Worm (Caenorhabditis elegans): ENCODE measurements around the gene sbds-1.
A peak's percentile ranks its signal among the peaks of the same experiment; 100 is the strongest.

The sbds-1 gene

ce11 chrIII:638319-638718 is at the start of gene sbds-1:
sbds-1 (minus strand) TSS chrIII:638419.
- TF ChIP-seq sea-2 (GFP tag; IDR thresholded peaks at IDR 0.05) = no peak
- TF ChIP-seq hrde-1 (tag; optimal IDR thresholded peaks at IDR 0.05; ENCODE audit: borderline replicate concordance) = no peak
- TF ChIP-seq B0035.1 (tag; optimal IDR thresholded peaks at IDR 0.05) = no peak
- no peak for TF ChIP-seq madf-8 (GFP tag; conservative IDR thresholded peaks at IDR 0.05)
- no peak for TF ChIP-seq egrh-3 (GFP tag; IDR thresholded peaks at IDR 0.05)
- no peak for TF ChIP-seq B0019.2 (GFP tag; conservative IDR thresholded peaks at IDR 0.05)

- TF ChIP-seq snpc-4 (GFP tag; optimal IDR thresholded peaks at IDR 0.05) (no peak), snpc-4 (tag; optimal IDR thresholded peaks at IDR 0.05) (no peak), hmg-1.2 (GFP tag; IDR thresholded peaks at IDR 0.05) (no peak), ceh-79 (tag; optimal IDR thresholded peaks at IDR 0.05) (no peak), let-526 (GFP tag; IDR thresholded peaks at IDR 0.05) (no peak), mcd-1 (GFP tag; IDR thresholded peaks at IDR 0.05) (no peak), nhr-120 (GFP tag; IDR thresholded peaks at IDR 0.05) (no peak), dpl-1 (GFP tag; optimal IDR thresholded peaks at IDR 0.05) (no peak), lin-35 (GFP tag; optimal IDR thresholded peaks at IDR 0.05) (no peak), gei-17 (GFP tag; optimal IDR thresholded peaks at IDR 0.05) (no peak), K11D2.4 (GFP tag; IDR thresholded peaks at IDR 0.05) (no peak), egl-18 (GFP tag; IDR thresholded peaks at IDR 0.05) (no peak)
Measured at ce11 chrIII:683318-683717, 45.1 kb upstream of the sbds-1 start, which contains the start of gene W02B3.4. W02B3.4 (minus strand) TSS chrIII:683418.

ce11 chrIII:675822-676221 is 37.6 kb upstream of the sbds-1 start, which contains the start of gene grk-2:
grk-2 (plus strand) TSS chrIII:676122.
- no peak for TF ChIP-seq die-1 (tag; optimal IDR thresholded peaks at IDR 0.05)
- TF ChIP-seq tbx-9 (tag; optimal IDR thresholded peaks at IDR 0.05; ENCODE audit: borderline replicate concordance) = no peak
- TF ChIP-seq B0035.1 (tag; optimal IDR thresholded peaks at IDR 0.05) = no peak
- no peak for TF ChIP-seq nhr-179 (tag; optimal IDR thresholded peaks at IDR 0.05)
- no peak for TF ChIP-seq nhr-120 (GFP tag; IDR thresholded peaks at IDR 0.05)
- TF ChIP-seq akir-1 (GFP tag; optimal IDR thresholded peaks at IDR 0.05) = no peak
- TF ChIP-seq nhr-80 (tag; optimal IDR thresholded peaks at IDR 0.05) = no peak
- no peak for TF ChIP-seq let-526 (GFP tag; IDR thresholded peaks at IDR 0.05)
- TF ChIP-seq lsl-1 (GFP tag; optimal IDR thresholded peaks at IDR 0.05) = no peak
- no peak for TF ChIP-seq F57C9.4 (tag; optimal IDR thresholded peaks at IDR 0.05)
- no peak for TF ChIP-seq C06A6.2 (GFP tag; conservative IDR thresholded peaks at IDR 0.05)
- no peak for TF ChIP-seq ekl-4 (GFP tag; IDR thresholded peaks at IDR 0.05)
- TF ChIP-seq snpc-1.3 (tag; optimal IDR thresholded peaks at IDR 0.05; ENCODE audit: insufficient read depth) = no peak
- no peak for TF ChIP-seq aptf-2 (GFP tag; conservative IDR thresholded peaks at IDR 0.05)
- no peak for TF ChIP-seq tbp1 (GFP tag; optimal IDR thresholded peaks at IDR 0.05)
- no peak for TF ChIP-seq lir-1 (GFP tag; conservative IDR thresholded peaks at IDR 0.05)
- TF ChIP-seq repo-1 (tag; optimal IDR thresholded peaks at IDR 0.05) = no peak

ce11 chrIII:675413-675812 is 37.2 kb upstream of the sbds-1 start:
- no peak for TF ChIP-seq nhr-120 (GFP tag; IDR thresholded peaks at IDR 0.05)

DNA sequence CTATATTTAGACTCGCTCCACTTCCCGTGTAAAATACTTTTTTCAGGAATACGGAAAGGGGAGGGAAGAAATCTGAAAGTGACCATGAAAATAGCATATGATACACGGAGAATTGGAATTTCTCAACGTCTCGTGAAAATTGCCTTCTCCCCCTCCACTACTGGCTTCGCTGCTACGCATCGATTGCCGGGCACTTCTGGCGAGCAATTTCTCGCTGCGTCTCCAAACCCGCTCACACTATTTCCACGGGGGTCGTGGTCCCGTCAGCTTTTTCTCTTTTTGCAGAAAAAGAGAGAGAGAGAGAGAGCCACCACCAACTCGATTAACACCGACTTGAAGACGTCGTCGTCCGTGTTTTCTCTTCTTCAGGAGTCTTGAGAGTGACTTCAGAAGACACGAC is 32.8 kb upstream of the sbds-1 start:
- peak; percentile 5 for TF ChIP-seq ceh-27 (GFP tag; optimal IDR thresholded peaks at IDR 0.05)
- no peak for TF ChIP-seq lir-1 (GFP tag; conservative IDR thresholded peaks at IDR 0.05)
- peak in 1 of 3 experiments; percentile 34 for TF ChIP-seq lin-35 (GFP tag; optimal IDR thresholded peaks at IDR 0.05)
- TF ChIP-seq sea-2 (GFP tag; IDR thresholded peaks at IDR 0.05) = no peak
- TF ChIP-seq hmg-1.2 (GFP tag; IDR thresholded peaks at IDR 0.05) = peak; percentile 57; the same call in 1 of the 2 replicates
- peak; percentile 92 for TF ChIP-seq zfh-2 (GFP tag; conservative IDR thresholded peaks at IDR 0.05)
- peak; percentile 1 for TF ChIP-seq attf-5 (GFP tag; optimal IDR thresholded peaks at IDR 0.05)
- peak; percentile 46 for TF ChIP-seq lin-40 (tag; optimal IDR thresholded peaks at IDR 0.05)
- no peak for TF ChIP-seq cebp-1 (GFP tag; IDR thresholded peaks at IDR 0.05)
- TF ChIP-seq cebp-1 (tag; optimal IDR thresholded peaks at IDR 0.05) = peak; percentile 43
- peak; percentile 51 for TF ChIP-seq K12H6.12 (tag; optimal IDR thresholded peaks at IDR 0.05)
- no peak for TF ChIP-seq egl-44 (GFP tag; IDR thresholded peaks at IDR 0.05)
- peak; percentile 17; the same call in 1 of the 2 replicates for TF ChIP-seq dox-1 (GFP tag; IDR thresholded peaks at IDR 0.05)
